Worm (Caenorhabditis elegans): ENCODE results near the gene col-72.
A peak's percentile ranks its signal among the peaks of the same experiment; 100 is the strongest.

ce11 chrII:3518961-3519544 lies 4.9 kb downstream of the col-72 start, which contains the start of gene clec-126:
- peak; percentile 87 for TF ChIP-seq cog-1 (tag; optimal IDR thresholded peaks at IDR 0.05)
- TF ChIP-seq klf-2 (GFP tag; conservative IDR thresholded peaks at IDR 0.05) = peak; percentile 84
- TF ChIP-seq ztf-23 (GFP tag; IDR thresholded peaks at IDR 0.05) = peak; percentile 87; the same call in 1 of the 2 replicates
- peak; percentile 89 for TF ChIP-seq tab-1 (GFP tag; IDR thresholded peaks at IDR 0.05)
- peak; percentile 81 for TF ChIP-seq ref-1 (GFP tag; conservative IDR thresholded peaks at IDR 0.05)

All from whole organism, midembryonic.